Worm (Caenorhabditis elegans): ENCODE data around the gene ncx-6.
A peak's percentile ranks its signal among the peaks of the same experiment; 100 is the strongest.

ncx-6 gene

DNA sequence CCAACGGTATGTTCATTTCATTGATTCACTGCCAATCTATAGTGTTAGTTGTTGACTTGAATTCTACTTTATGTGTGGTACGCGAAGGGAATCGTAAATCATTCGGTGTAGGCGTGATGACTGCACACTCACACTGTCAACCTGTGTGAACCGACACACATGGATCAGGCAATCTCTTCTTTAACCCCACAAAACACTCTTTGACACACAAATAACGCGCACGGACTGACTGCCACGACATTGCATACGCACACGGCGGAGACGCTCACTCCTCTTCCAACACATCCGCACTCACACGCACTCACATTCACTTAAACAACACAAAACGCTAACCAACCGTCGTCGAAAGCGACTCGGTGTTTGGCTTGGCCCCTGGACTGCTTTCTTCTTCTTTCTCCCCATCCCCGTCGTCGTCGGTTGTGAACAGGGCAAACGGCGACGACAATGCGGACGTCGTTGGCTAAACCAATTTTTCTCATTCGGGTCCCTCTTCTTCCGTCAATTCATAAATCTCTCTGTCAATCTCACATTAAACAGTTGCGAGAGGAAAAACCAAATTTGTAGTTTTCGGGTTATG lies 13.5 kb downstream of the ncx-6 start:
- TF ChIP-seq nhr-28 (tag; optimal IDR thresholded peaks at IDR 0.05) (peak; percentile 65), aha-1 (tag) (peak; percentile 97), hlh-11 (tag; optimal IDR thresholded peaks at IDR 0.05) (peak; percentile 8), Y105C5A.15 (GFP tag; IDR thresholded peaks at IDR 0.05) (no peak), ceh-28 (tag; optimal IDR thresholded peaks at IDR 0.05) (no peak), mxl-3 (GFP tag; optimal IDR thresholded peaks at IDR 0.05) (peak; percentile 27)

DNA sequence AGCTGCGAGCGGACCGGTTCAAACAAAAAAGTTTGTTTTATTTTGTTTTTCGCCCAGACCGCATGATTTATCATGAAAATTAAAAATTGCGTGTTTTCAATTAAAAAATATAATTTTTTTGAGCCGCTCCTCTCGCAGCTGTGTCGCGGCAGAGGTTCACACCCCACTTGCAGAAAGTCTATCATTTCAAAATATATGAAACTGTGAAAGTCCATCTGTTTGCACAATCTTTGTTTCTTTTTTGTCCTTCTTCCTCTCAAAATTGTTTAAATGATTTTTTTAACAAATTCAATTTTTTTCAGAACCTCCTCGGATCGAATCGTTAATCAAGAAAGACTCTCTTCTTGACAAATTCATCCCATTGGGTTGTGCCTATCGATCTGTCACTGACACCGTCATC lies 14.2 kb downstream of the ncx-6 start, which contains the start of gene tlk-1:
tlk-1 (plus strand) TSS at position 301 of the 400 bp plus-strand sequence.
- TF ChIP-seq nhr-25 (tag; optimal IDR thresholded peaks at IDR 0.05; ENCODE audit: borderline replicate concordance, insufficient read depth) (no peak), hlh-30 (tag; optimal IDR thresholded peaks at IDR 0.05; ENCODE audit: insufficient read depth) (no peak), saeg-2 (GFP tag; IDR thresholded peaks at IDR 0.05) (no peak), set-16 (GFP tag; IDR thresholded peaks at IDR 0.05) (0 out of 2 replicates have a peak, but pooled peaks have one; percentile 5)

DNA sequence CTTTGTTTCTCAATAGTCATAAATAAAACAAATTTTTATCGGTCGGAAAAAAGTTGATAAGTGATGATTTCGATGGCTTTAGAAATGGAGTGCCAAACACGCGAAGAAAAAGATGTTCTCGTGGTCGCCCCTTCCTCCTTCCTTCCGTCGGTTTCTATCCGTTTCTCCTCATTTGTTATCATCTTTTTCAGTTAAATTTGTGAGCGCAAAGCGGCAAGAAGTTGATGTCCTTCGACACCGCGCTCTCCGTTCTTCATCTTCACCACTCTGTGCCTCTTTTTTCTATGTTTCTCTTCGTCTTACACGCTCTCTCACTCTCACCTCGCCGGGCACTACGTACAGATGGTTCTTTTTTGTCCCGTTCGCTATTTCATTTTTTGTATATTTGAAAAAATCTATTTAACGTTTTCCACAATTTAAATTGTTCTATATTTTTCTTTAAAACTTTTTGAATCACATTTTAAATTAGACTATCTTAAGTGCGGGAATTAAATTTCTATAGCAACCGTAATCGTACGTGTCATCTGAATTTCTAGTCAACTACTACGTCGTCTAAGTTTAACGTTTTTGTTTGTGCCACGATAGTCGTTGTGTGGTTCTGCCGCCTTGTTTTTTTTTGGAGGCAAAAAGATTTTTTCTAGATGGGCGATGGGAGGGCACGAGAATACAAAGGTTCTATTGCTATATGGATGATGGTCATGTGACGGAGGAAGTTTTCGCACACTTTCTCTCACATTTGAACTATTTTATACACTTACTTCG lies 14.9 kb downstream of the ncx-6 start:
- no peak for TF ChIP-seq Y5F2A.4 (GFP tag; optimal IDR thresholded peaks at IDR 0.05)
- TF ChIP-seq dmd-8 (GFP tag; IDR thresholded peaks at IDR 0.05) = no peak
- TF ChIP-seq tag-97 (GFP tag; IDR thresholded peaks at IDR 0.05) = no peak
- peak; percentile 34 for TF ChIP-seq mep-1 (tag; optimal IDR thresholded peaks at IDR 0.05)
- TF ChIP-seq ceh-28 (tag; optimal IDR thresholded peaks at IDR 0.05) = no peak
- no peak for TF ChIP-seq jun-1 (tag; optimal IDR thresholded peaks at IDR 0.05)
- no peak for TF ChIP-seq vab-7 (GFP tag; IDR thresholded peaks at IDR 0.05)
- TF ChIP-seq ceh-62 (tag; optimal IDR thresholded peaks at IDR 0.05) = no peak
- TF ChIP-seq ceh-20 (GFP tag; IDR thresholded peaks at IDR 0.05) = no peak
- no peak for TF ChIP-seq lin-29 (GFP tag; IDR thresholded peaks at IDR 0.05)
- TF ChIP-seq egl-43 (GFP tag; IDR thresholded peaks at IDR 0.05) = no peak
- TF ChIP-seq zip-11 (GFP tag; IDR thresholded peaks at IDR 0.05) = no peak
- no peak for TF ChIP-seq Y48G9A.11 (GFP tag; IDR thresholded peaks at IDR 0.05)
- TF ChIP-seq F49E8.2 (tag; optimal IDR thresholded peaks at IDR 0.05; ENCODE audit: borderline replicate concordance) = no peak
- TF ChIP-seq cey-2 (tag; optimal IDR thresholded peaks at IDR 0.05; ENCODE audit: borderline replicate concordance, insufficient read depth) = no peak
- peak; percentile 41 for TF ChIP-seq mes-2 (tag; optimal IDR thresholded peaks at IDR 0.05; ENCODE audit: poor library complexity, severe bottlenecking)
- TF ChIP-seq spr-3 (GFP tag; optimal IDR thresholded peaks at IDR 0.05) = no peak
- TF ChIP-seq hlh-30 (tag; optimal IDR thresholded peaks at IDR 0.05; ENCODE audit: insufficient read depth) = peak; percentile 65
- TF ChIP-seq arid-1 (GFP tag; conservative IDR thresholded peaks at IDR 0.05) = no peak
- TF ChIP-seq hif-1 (tag; optimal IDR thresholded peaks at IDR 0.05) = no peak
- TF ChIP-seq nhr-42 (GFP tag; IDR thresholded peaks at IDR 0.05) = no peak
- TF ChIP-seq dve-1 (tag; optimal IDR thresholded peaks at IDR 0.05; ENCODE audit: insufficient read depth) = peak; percentile 40
- TF ChIP-seq nhr-111 (GFP tag; optimal IDR thresholded peaks at IDR 0.05) = no peak
- TF ChIP-seq nhr-77 (tag; optimal IDR thresholded peaks at IDR 0.05) = no peak
- TF ChIP-seq zip-2 (tag; optimal IDR thresholded peaks at IDR 0.05) = no peak
- TF ChIP-seq mxl-2 (GFP tag; conservative IDR thresholded peaks at IDR 0.05) = no peak
- no peak for TF ChIP-seq D1046.2 (GFP tag; IDR thresholded peaks at IDR 0.05)
- no peak for TF ChIP-seq snpc-1.2 (GFP tag; IDR thresholded peaks at IDR 0.05)
- TF ChIP-seq lim-7 (GFP tag; IDR thresholded peaks at IDR 0.05) = no peak
- no peak for TF ChIP-seq R02D3.7 (tag; optimal IDR thresholded peaks at IDR 0.05)
- no peak for TF ChIP-seq F37D6.2 (tag; optimal IDR thresholded peaks at IDR 0.05)
- no peak for TF ChIP-seq madf-5 (GFP tag; IDR thresholded peaks at IDR 0.05)
- TF ChIP-seq snpc-4 (tag; optimal IDR thresholded peaks at IDR 0.05) = no peak
- TF ChIP-seq duxl-1 (tag; optimal IDR thresholded peaks at IDR 0.05; ENCODE audit: poor library complexity) = no peak
- no peak for TF ChIP-seq pqm-1 (tag; optimal IDR thresholded peaks at IDR 0.05)
- no peak for TF ChIP-seq Y105C5A.15 (GFP tag; IDR thresholded peaks at IDR 0.05)
- TF ChIP-seq aly-2 (tag; optimal IDR thresholded peaks at IDR 0.05) = no peak

All from whole organism, L4 larva.